Worm (Caenorhabditis elegans) whole organism, L4/young adult: ENCODE data around the gene ruvb-2.

Experiments
- W03F9.2 ChIP-seq: fragments of 150-350 bp; optimal IDR thresholded peaks from 2 replicates; lab custom pipeline; 2014; ENCODE audit warnings: missing biosample characterization, missing genetic modification characterization
- him-1 ChIP-seq: sonication (generic microtip); optimal IDR thresholded peaks from 2 replicates; lab custom pipeline; 2016; ENCODE audit warnings: missing genotype, missing genetic modification reagents, missing genetic modification characterization, missing compliant biosample characterization

ce11 chrIV:6867791-6868190 is 51.4 kb downstream of the ruvb-2 start, which contains the start of gene srx-20:
- TF ChIP-seq him-1 (tag; lab: Kevin White, UChicago) (no peak), W03F9.2 (tag; lab: Kevin White, UChicago) (no peak)
